Worm (Caenorhabditis elegans): ENCODE results near the gene Y38C1AA.7.
"Not testable (repeated sequence)": the region's sequence is repeated elsewhere in the genome, so short reads cannot be mapped to it uniquely, and the experiment has no call there.

Gene Y38C1AA.7

DNA sequence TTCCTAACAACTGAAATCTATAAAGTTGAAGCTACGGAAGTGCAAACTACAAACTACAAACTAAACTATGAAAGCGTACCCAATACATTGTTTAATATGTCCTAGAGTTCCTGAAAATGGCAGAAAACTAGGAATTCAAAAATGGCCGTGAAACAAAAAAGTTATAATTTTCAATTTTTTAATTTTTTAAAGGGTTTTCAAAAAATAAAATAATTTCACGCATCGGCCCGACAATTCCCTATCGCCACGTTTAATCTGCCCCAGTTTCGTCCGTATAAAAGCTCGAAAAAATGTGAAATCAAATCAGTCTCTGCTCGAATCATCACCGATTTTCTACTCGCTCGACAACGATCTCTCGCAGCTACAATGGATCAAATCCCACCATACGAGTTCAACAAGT, at the start of gene Y38C1AA.7:
Y38C1AA.7 (plus strand) TSS at position 301 of the 400 bp plus-strand sequence.
- TF ChIP-seq tra-4 (tag; optimal IDR thresholded peaks at IDR 0.05) (no peak), scrt-1 (GFP tag; IDR thresholded peaks at IDR 0.05) (no peak), hmg-4 (GFP tag; optimal IDR thresholded peaks at IDR 0.05) (no peak), pes-1 (GFP tag; IDR thresholded peaks at IDR 0.05) (no peak), ets-7 (tag; optimal IDR thresholded peaks at IDR 0.05) (no peak), sea-1 (GFP tag; conservative IDR thresholded peaks at IDR 0.05) (no peak), ama-1 (optimal IDR thresholded peaks at IDR 0.05) (no peak), B0310.2 (tag; optimal IDR thresholded peaks at IDR 0.05) (no peak), tbx-37 (GFP tag; conservative IDR thresholded peaks at IDR 0.05) (no peak), flt-1 (GFP tag; IDR thresholded peaks at IDR 0.05) (no peak)

- TF ChIP-seq F13C5.2 (tag; optimal IDR thresholded peaks at IDR 0.05) (no peak), ceh-36 (tag; optimal IDR thresholded peaks at IDR 0.05) (no peak), sea-1 (GFP tag; conservative IDR thresholded peaks at IDR 0.05) (no peak), scrt-1 (GFP tag; IDR thresholded peaks at IDR 0.05) (no peak), hnd-1 (tag; optimal IDR thresholded peaks at IDR 0.05) (no peak), ceh-13 (GFP tag; optimal IDR thresholded peaks at IDR 0.05) (no peak)
Observed at ce11 chrIV:109307-109706, 49.5 kb upstream of the Y38C1AA.7 start, which contains the start of gene B0545.4. B0545.4 (minus strand) TSS chrIV:109407.

- not testable (repeated sequence) for TF ChIP-seq sea-1 (GFP tag; conservative IDR thresholded peaks at IDR 0.05); ceh-36 (tag; optimal IDR thresholded peaks at IDR 0.05); tbx-37 (GFP tag; conservative IDR thresholded peaks at IDR 0.05)
Observed at ce11 chrIV:111377-111776, 47.4 kb upstream of the Y38C1AA.7 start, which contains the start of gene F29C4.4. F29C4.4 (plus strand) TSS chrIV:111677.

DNA sequence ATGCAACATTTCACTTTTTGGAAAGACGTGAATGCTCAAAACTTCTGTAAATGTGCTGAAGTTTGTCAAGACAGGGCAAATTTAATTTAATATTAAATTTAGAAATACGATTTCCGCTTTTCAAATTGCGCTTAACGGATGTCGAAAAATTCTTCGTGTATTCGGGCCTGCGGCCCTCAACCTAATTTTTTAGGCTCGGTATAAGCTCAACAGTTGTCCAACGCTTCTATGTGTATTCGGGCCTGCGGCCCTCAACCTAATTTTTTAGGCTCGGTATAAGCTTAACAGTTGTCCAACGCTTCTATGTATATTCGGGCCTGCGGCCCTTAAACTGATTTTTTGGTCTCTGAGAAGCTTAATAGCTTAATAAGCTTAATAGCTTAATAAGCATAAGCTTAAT, 40.0 kb upstream of the Y38C1AA.7 start:
- no peak for TF ChIP-seq tbx-11 (GFP tag; IDR thresholded peaks at IDR 0.05)
- TF ChIP-seq sea-1 (GFP tag; conservative IDR thresholded peaks at IDR 0.05): peak; percentile 55; the same call in 1 of the 2 replicates

DNA sequence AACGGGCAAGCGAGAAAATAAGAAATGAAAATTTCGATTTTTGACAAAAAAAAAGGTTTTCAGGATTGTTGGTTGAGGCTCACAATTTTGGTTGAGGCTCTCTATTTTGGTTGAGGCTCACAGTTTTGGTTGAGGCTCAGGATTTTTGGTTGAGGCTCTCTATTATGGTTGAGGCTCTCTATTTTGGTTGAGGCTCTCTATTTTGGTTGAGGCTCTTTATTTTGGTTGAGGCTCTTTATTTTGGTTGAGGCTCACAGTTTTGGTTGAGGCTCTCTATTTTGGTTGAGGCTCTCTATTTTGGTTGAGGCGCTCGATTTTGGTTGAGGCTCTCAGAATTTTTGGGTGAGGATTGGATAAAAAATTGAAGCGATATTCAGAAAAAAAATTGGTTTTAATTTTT, 39.0 kb upstream of the Y38C1AA.7 start:
- TF ChIP-seq scrt-1 (GFP tag; IDR thresholded peaks at IDR 0.05): no peak
- no peak for TF ChIP-seq flt-1 (GFP tag; IDR thresholded peaks at IDR 0.05)
- TF ChIP-seq hmbx-1 (tag; optimal IDR thresholded peaks at IDR 0.05): no peak
- TF ChIP-seq ets-7 (tag; optimal IDR thresholded peaks at IDR 0.05): no peak
- TF ChIP-seq B0310.2 (tag; optimal IDR thresholded peaks at IDR 0.05): no peak
- no peak for TF ChIP-seq sea-1 (GFP tag; conservative IDR thresholded peaks at IDR 0.05)
- TF ChIP-seq tbx-11 (GFP tag; IDR thresholded peaks at IDR 0.05): no peak
- no peak for TF ChIP-seq hnd-1 (tag; optimal IDR thresholded peaks at IDR 0.05)
- TF ChIP-seq ceh-36 (tag; optimal IDR thresholded peaks at IDR 0.05): no peak
- TF ChIP-seq tra-4 (tag; optimal IDR thresholded peaks at IDR 0.05): no peak
- no peak for TF ChIP-seq ceh-13 (GFP tag; optimal IDR thresholded peaks at IDR 0.05)

DNA sequence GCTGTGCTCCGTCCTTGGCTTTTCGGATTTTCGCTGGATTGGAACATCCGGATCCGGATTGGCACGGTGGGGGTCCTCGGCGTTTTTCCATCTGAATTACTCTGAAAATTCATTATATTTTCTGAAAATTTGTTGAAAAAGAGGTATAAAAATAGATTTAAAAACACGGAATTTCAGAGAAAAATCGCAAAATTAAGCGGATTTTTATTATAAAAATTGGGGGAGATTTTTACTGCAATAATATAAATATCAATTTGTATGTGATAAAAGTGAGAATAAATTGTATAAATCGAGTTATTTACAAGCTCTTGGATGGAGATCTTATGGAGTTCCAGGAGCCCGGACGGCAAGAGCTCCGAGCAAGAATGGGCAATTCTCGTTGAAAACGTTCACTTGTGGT, 37.2 kb upstream of the Y38C1AA.7 start, which contains the start of gene tut-1:
tut-1 (minus strand) TSS at position 101 of the 400 bp plus-strand sequence.
- TF ChIP-seq hnd-1 (tag; optimal IDR thresholded peaks at IDR 0.05): no peak
- TF ChIP-seq tra-4 (tag; optimal IDR thresholded peaks at IDR 0.05): no peak
- TF ChIP-seq ets-7 (tag; optimal IDR thresholded peaks at IDR 0.05): no peak
- no peak for TF ChIP-seq hmg-4 (GFP tag; optimal IDR thresholded peaks at IDR 0.05)
- no peak for TF ChIP-seq flt-1 (GFP tag; IDR thresholded peaks at IDR 0.05)
- no peak for TF ChIP-seq aly-1 (tag; optimal IDR thresholded peaks at IDR 0.05)
- TF ChIP-seq ceh-36 (tag; optimal IDR thresholded peaks at IDR 0.05): no peak
- no peak for TF ChIP-seq tbx-11 (GFP tag; IDR thresholded peaks at IDR 0.05)

DNA sequence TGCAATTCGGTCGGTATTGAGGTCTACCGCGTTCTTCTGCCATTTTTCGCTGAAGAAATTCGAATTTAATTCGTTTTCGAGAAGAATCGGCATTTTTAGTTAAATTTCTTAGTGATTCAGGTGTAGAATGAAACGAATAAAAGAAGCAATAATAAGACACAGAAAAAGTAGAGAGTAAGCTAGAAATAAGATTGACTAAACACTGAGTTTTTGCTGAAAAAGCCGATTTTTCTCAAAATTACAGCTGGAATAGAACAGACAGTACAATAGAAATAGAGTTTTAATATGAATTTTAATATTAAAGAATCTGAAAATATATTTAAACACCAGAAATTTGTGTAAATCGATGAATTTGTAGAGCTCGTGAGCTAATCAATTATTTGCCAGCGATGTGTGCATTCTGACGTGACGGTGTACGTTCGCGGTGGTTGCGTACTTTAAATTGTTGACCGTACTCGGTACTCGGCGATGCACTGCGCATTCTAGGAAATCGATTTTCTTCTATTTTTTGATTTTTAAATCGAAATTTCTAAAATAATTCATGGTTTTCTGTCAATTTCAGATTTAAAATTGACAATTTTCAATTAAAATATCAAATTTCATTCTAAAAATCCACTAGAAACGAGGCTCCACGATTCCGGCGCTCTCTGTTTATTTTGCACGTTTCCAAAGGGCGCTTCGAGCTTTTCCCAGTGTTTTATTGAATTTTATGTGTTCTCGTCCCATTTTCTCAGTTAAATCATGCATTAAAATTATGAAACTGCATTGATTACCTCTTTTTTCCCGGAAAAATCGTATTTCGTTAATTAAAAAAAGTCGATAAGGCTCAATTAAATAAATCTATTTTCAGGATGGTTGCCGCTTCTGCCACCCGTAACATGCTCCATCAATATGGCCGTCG, 32.6 kb upstream of the Y38C1AA.7 start, which contains the start of the genes grld-1 and cox-6C:
grld-1 (minus strand) TSS at position 51 of the 901 bp plus-strand sequence.
cox-6C (plus strand) TSS at position 851 of the 901 bp plus-strand sequence.
- TF ChIP-seq ama-1 (optimal IDR thresholded peaks at IDR 0.05) (no peak), tbx-37 (GFP tag; conservative IDR thresholded peaks at IDR 0.05) (no peak), F13C5.2 (tag; optimal IDR thresholded peaks at IDR 0.05) (peak; percentile 68)

DNA sequence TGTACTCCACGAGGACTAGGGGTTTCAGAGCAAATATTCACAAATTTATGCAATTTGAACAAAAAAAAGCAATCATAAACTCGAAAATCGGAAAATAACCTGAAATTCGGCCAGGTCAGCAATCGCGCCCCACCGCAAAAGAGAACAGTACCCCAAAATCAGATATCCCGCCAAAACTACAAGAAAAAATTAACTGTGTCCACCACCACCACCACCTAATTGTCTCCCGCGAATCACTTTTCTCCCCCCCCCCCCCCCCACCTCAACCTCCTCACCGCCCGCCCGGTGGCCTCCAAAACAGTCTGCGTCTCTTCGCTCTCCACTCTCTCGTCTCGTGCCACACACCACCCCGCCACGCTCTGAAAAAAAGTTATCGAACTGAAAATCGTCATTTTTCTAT, 30.2 kb upstream of the Y38C1AA.7 start:
- TF ChIP-seq ceh-13 (GFP tag; optimal IDR thresholded peaks at IDR 0.05) (no peak), tbx-11 (GFP tag; IDR thresholded peaks at IDR 0.05) (0 out of 2 replicates have a peak, but pooled peaks have one; percentile 6), hmbx-1 (tag; optimal IDR thresholded peaks at IDR 0.05) (no peak), B0310.2 (tag; optimal IDR thresholded peaks at IDR 0.05) (peak; percentile 49), scrt-1 (GFP tag; IDR thresholded peaks at IDR 0.05) (no peak), hmg-4 (GFP tag; optimal IDR thresholded peaks at IDR 0.05) (peak; percentile 46), pes-1 (GFP tag; IDR thresholded peaks at IDR 0.05) (no peak), flt-1 (GFP tag; IDR thresholded peaks at IDR 0.05) (no peak)

- TF ChIP-seq ets-7 (tag; optimal IDR thresholded peaks at IDR 0.05) (no peak), ceh-13 (GFP tag; optimal IDR thresholded peaks at IDR 0.05) (no peak), hnd-1 (tag; optimal IDR thresholded peaks at IDR 0.05) (no peak), B0310.2 (tag; optimal IDR thresholded peaks at IDR 0.05) (no peak), ama-1 (optimal IDR thresholded peaks at IDR 0.05) (no peak), tbx-37 (GFP tag; conservative IDR thresholded peaks at IDR 0.05) (no peak), tbx-11 (GFP tag; IDR thresholded peaks at IDR 0.05) (no peak), hmg-4 (GFP tag; optimal IDR thresholded peaks at IDR 0.05) (no peak), ceh-36 (tag; optimal IDR thresholded peaks at IDR 0.05) (no peak), hmbx-1 (tag; optimal IDR thresholded peaks at IDR 0.05) (no peak), pes-1 (GFP tag; IDR thresholded peaks at IDR 0.05) (no peak), aly-1 (tag; optimal IDR thresholded peaks at IDR 0.05) (no peak), tra-4 (tag; optimal IDR thresholded peaks at IDR 0.05) (no peak), scrt-1 (GFP tag; IDR thresholded peaks at IDR 0.05) (no peak), F13C5.2 (tag; optimal IDR thresholded peaks at IDR 0.05) (no peak), flt-1 (GFP tag; IDR thresholded peaks at IDR 0.05) (no peak), sea-1 (GFP tag; conservative IDR thresholded peaks at IDR 0.05) (no peak)
Observed at ce11 chrIV:130150-130549, 28.6 kb upstream of the Y38C1AA.7 start.

All from whole organism, early embryonic.